Fruit fly (Drosophila melanogaster) whole organism, prepupa: Measurements from ENCODE around the gene papi.
A peak's percentile ranks its signal among the peaks of the same experiment; 100 is the strongest.

Experiments
- Blimp-1 ChIP-seq: fragments of 200-800 bp; sonication (Bioruptor generic); optimal IDR thresholded peaks from 3 replicates; lab custom pipeline; 2017; ENCODE audit warnings: missing biosample characterization, missing genetic modification characterization, mild to moderate bottlenecking, moderate library complexity, missing genetic modification reagents
- CG10631 ChIP-seq: fragments of 200-800 bp; sonication (Bioruptor generic); optimal IDR thresholded peaks from 2 replicates; lab custom pipeline; 2016; ENCODE audit warnings: missing biosample characterization, missing genetic modification characterization
- CG11294 ChIP-seq: fragments of 200-800 bp; sonication (Bioruptor generic); IDR thresholded peaks from 2 replicates; pipeline ENCODE4 v1.3.6; 2022; ENCODE audit warnings: missing biosample characterization, missing genetic modification characterization
- CG11762 ChIP-seq: fragments of 200-800 bp; sonication (Bioruptor generic); optimal IDR thresholded peaks from 3 replicates; lab custom pipeline; 2016; ENCODE audit warnings: missing biosample characterization, missing genetic modification characterization; ENCODE audit not compliant: insufficient read depth
- CG15336 ChIP-seq: fragments of 200-800 bp; sonication (Bioruptor generic); IDR thresholded peaks from 2 replicates; pipeline ENCODE4 v1.3.6; 2022; ENCODE audit warnings: missing biosample characterization, missing genetic modification characterization
- CG1621 ChIP-seq: fragments of 200-800 bp; sonication (Bioruptor generic); optimal IDR thresholded peaks from 3 replicates; lab custom pipeline; 2018; ENCODE audit warnings: missing biosample characterization, mild to moderate bottlenecking, missing genetic modification characterization
- CG16779 ChIP-seq: fragments of 200-800 bp; sonication (Bioruptor generic); optimal IDR thresholded peaks from 3 replicates; lab custom pipeline; 2017; ENCODE audit warnings: missing biosample characterization, mild to moderate bottlenecking, missing genetic modification characterization
- CG3032 ChIP-seq: fragments of 200-800 bp; optimal IDR thresholded peaks from 2 replicates; lab custom pipeline; 2019; ENCODE audit warnings: missing biosample characterization, mild to moderate bottlenecking, missing genetic modification characterization, moderate library complexity
- CG31627 ChIP-seq: fragments of 200-800 bp; sonication (Bioruptor generic); optimal IDR thresholded peaks from 3 replicates; lab custom pipeline; 2016; ENCODE audit warnings: missing biosample characterization, missing genetic modification characterization
- CG32006 ChIP-seq: fragments of 200-800 bp; sonication (Bioruptor generic); optimal IDR thresholded peaks from 3 replicates; lab custom pipeline; 2017; ENCODE audit warnings: missing biosample characterization, mild to moderate bottlenecking, missing genetic modification characterization
- CG34406 ChIP-seq: fragments of 200-800 bp; sonication (Bioruptor generic); optimal IDR thresholded peaks from 3 replicates; lab custom pipeline; 2016; ENCODE audit warnings: missing biosample characterization, missing genetic modification characterization
- CG4318 ChIP-seq: fragments of 200-800 bp; sonication (Bioruptor generic); optimal IDR thresholded peaks from 3 replicates; lab custom pipeline; 2017; ENCODE audit warnings: missing biosample characterization, mild to moderate bottlenecking, missing genetic modification characterization
- CG6163 ChIP-seq: fragments of 200-800 bp; sonication (Bioruptor generic); IDR thresholded peaks from 3 replicates; pipeline ENCODE4 v1.3.6; 2022; ENCODE audit warnings: missing biosample characterization, missing genetic modification characterization
- CG6276 ChIP-seq: fragments of 200-800 bp; sonication (Bioruptor generic); optimal IDR thresholded peaks from 2 replicates; lab custom pipeline; 2017; ENCODE audit warnings: missing biosample characterization, mild to moderate bottlenecking, missing genetic modification characterization
- CG6792 ChIP-seq: fragments of 200-800 bp; sonication (Bioruptor generic); optimal IDR thresholded peaks from 3 replicates; lab custom pipeline; 2016; ENCODE audit warnings: missing biosample characterization, missing genetic modification characterization
- CG6808 ChIP-seq: fragments of 200-800 bp; sonication (Bioruptor generic); optimal IDR thresholded peaks from 3 replicates; lab custom pipeline; 2017; ENCODE audit warnings: missing biosample characterization, missing genetic modification characterization, mild to moderate bottlenecking, moderate library complexity, missing genetic modification reagents
- CG6854 ChIP-seq: fragments of 200-800 bp; sonication (Bioruptor generic); optimal IDR thresholded peaks from 2 replicates; lab custom pipeline; 2017; ENCODE audit warnings: missing biosample characterization, mild to moderate bottlenecking, missing genetic modification characterization
- CG8119 ChIP-seq: fragments of 200-800 bp; sonication (Bioruptor generic); IDR thresholded peaks from 3 replicates; pipeline ENCODE4 v1.3.6; 2022; ENCODE audit warnings: missing biosample characterization, missing genetic modification characterization
- CG8632 ChIP-seq: fragments of 200-800 bp; sonication (Bioruptor generic); optimal IDR thresholded peaks from 3 replicates; lab custom pipeline; 2016; ENCODE audit warnings: missing biosample characterization, missing genetic modification characterization
- CG9139 ChIP-seq: fragments of 200-800 bp; sonication (Bioruptor generic); optimal IDR thresholded peaks from 3 replicates; lab custom pipeline; 2017; ENCODE audit warnings: missing biosample characterization, mild to moderate bottlenecking, missing genetic modification characterization
- Eip75B ChIP-seq: fragments of 200-800 bp; sonication (Bioruptor generic); optimal IDR thresholded peaks from 3 replicates; lab custom pipeline; 2016; ENCODE audit warnings: missing biosample characterization, missing genetic modification characterization
- Eip78C ChIP-seq: fragments of 200-800 bp; sonication (Bioruptor generic); peaks from one replicate; lab custom pipeline; 2016; ENCODE audit warnings: missing biosample characterization, missing genetic modification characterization
- Eip93F ChIP-seq: fragments of 200-800 bp; sonication (Bioruptor generic); optimal IDR thresholded peaks from 2 replicates; lab custom pipeline; 2016; ENCODE audit warnings: missing biosample characterization, mild to moderate bottlenecking, missing genetic modification characterization
- Ets21C ChIP-seq: fragments of 200-800 bp; sonication (Bioruptor generic); optimal IDR thresholded peaks from 3 replicates; lab custom pipeline; 2016; ENCODE audit warnings: missing biosample characterization, missing genetic modification characterization
- Gug ChIP-seq: fragments of 200-800 bp; sonication (Bioruptor generic); IDR thresholded peaks from 2 replicates; pipeline ENCODE4 v1.3.6; 2022; ENCODE audit warnings: missing biosample characterization, missing genetic modification characterization
- Hr38 ChIP-seq: sonication (Bioruptor generic); optimal IDR thresholded peaks from 2 replicates; lab custom pipeline; 2016; ENCODE audit warnings: missing biosample characterization, missing genetic modification characterization
- Hr39 ChIP-seq: fragments of 200-800 bp; sonication (Bioruptor generic); optimal IDR thresholded peaks from 2 replicates; lab custom pipeline; 2016; ENCODE audit warnings: missing biosample characterization, missing genetic modification characterization
- Hr4 ChIP-seq: fragments of 200-800 bp; sonication (Bioruptor generic); optimal IDR thresholded peaks from 3 replicates; lab custom pipeline; 2016; ENCODE audit warnings: missing biosample characterization, missing genetic modification characterization
- Met ChIP-seq: fragments of 200-800 bp; sonication (Bioruptor generic); optimal IDR thresholded peaks from 3 replicates; lab custom pipeline; 2016; ENCODE audit warnings: missing biosample characterization, missing genetic modification characterization
- OdsH ChIP-seq: fragments of 200-800 bp; sonication (Bioruptor generic); optimal IDR thresholded peaks from 3 replicates; lab custom pipeline; 2016; ENCODE audit warnings: missing biosample characterization, missing genetic modification characterization
- Sox102F ChIP-seq: fragments of 200-800 bp; sonication (Bioruptor generic); optimal IDR thresholded peaks from 2 replicates; lab custom pipeline; 2016; ENCODE audit warnings: missing biosample characterization, mild to moderate bottlenecking, missing genetic modification characterization
- Sox14 ChIP-seq: fragments of 200-800 bp; sonication (Bioruptor generic); optimal IDR thresholded peaks from 3 replicates; lab custom pipeline; 2016; ENCODE audit warnings: missing biosample characterization, missing genetic modification characterization
- Sox15 ChIP-seq: fragments of 200-800 bp; sonication (Bioruptor generic); optimal IDR thresholded peaks from 3 replicates; lab custom pipeline; 2016; ENCODE audit warnings: missing biosample characterization, missing genetic modification characterization
- achi ChIP-seq: fragments of 200-800 bp; sonication (Bioruptor generic); optimal IDR thresholded peaks from 3 replicates; lab custom pipeline; 2016; ENCODE audit warnings: missing biosample characterization, missing genetic modification characterization
- acj6 ChIP-seq: fragments of 200-800 bp; sonication (Bioruptor generic); optimal IDR thresholded peaks from 3 replicates; lab custom pipeline; 2016; ENCODE audit warnings: missing biosample characterization, missing genetic modification characterization
- dac ChIP-seq: fragments of 200-800 bp; sonication (Bioruptor generic); optimal IDR thresholded peaks from 2 replicates; lab custom pipeline; 2017; ENCODE audit warnings: missing biosample characterization, mild to moderate bottlenecking, missing genetic modification characterization
- dsx ChIP-seq: fragments of 200-800 bp; optimal IDR thresholded peaks from 3 replicates; lab custom pipeline; 2019; ENCODE audit warnings: missing biosample characterization, mild to moderate bottlenecking, missing genetic modification characterization, moderate library complexity; ENCODE audit not compliant: poor library complexity, severe bottlenecking
- esn ChIP-seq: fragments of 200-800 bp; sonication (Bioruptor generic); optimal IDR thresholded peaks from 2 replicates; lab custom pipeline; 2016; ENCODE audit warnings: missing biosample characterization, mild to moderate bottlenecking, missing genetic modification characterization, moderate library complexity
- fd59A ChIP-seq: fragments of 200-800 bp; sonication (Bioruptor generic); optimal IDR thresholded peaks from 2 replicates; lab custom pipeline; 2017; ENCODE audit warnings: missing biosample characterization, mild to moderate bottlenecking, missing genetic modification characterization, missing genetic modification reagents
- fd85E ChIP-seq: fragments of 200-800 bp; sonication (Bioruptor generic); optimal IDR thresholded peaks from 3 replicates; lab custom pipeline; 2016; ENCODE audit warnings: missing biosample characterization, missing genetic modification characterization
- lz ChIP-seq: fragments of 200-800 bp; sonication (Bioruptor generic); optimal IDR thresholded peaks from 3 replicates; lab custom pipeline; 2016; ENCODE audit warnings: missing biosample characterization, missing genetic modification characterization
- net ChIP-seq: fragments of 200-800 bp; sonication (Bioruptor generic); optimal IDR thresholded peaks from 3 replicates; lab custom pipeline; 2016; ENCODE audit warnings: missing biosample characterization, missing genetic modification characterization
- pdm3 ChIP-seq: fragments of 200-800 bp; sonication (Bioruptor generic); optimal IDR thresholded peaks from 3 replicates; lab custom pipeline; 2016; ENCODE audit warnings: missing biosample characterization, missing genetic modification characterization
- spab ChIP-seq: fragments of 200-800 bp; sonication (Bioruptor generic); optimal IDR thresholded peaks from 2 replicates; lab custom pipeline; 2017; ENCODE audit warnings: missing biosample characterization, mild to moderate bottlenecking, missing genetic modification characterization, missing genetic modification reagents
- ss ChIP-seq, 2 experiments: fragments of 200-800 bp; sonication (Bioruptor generic); optimal IDR thresholded peaks; 2 replicates in 1 of 2; 3 replicates in 1 of 2; lab custom pipeline; 2017 to 2018; ENCODE audit warnings: mild to moderate bottlenecking in 2 of 2, missing biosample characterization in 2 of 2, missing genetic modification characterization in 2 of 2, moderate library complexity in 1 of 2
- svp ChIP-seq: fragments of 200-800 bp; sonication (Bioruptor generic); peaks from one replicate; lab custom pipeline; 2016; ENCODE audit warnings: missing biosample characterization, missing genetic modification characterization
- topi ChIP-seq: fragments of 200-800 bp; sonication (Bioruptor generic); optimal IDR thresholded peaks from 3 replicates; lab custom pipeline; 2016; ENCODE audit warnings: missing biosample characterization, missing genetic modification characterization
- vri ChIP-seq: fragments of 200-800 bp; sonication (Bioruptor generic); optimal IDR thresholded peaks from 3 replicates; lab custom pipeline; 2016; ENCODE audit warnings: missing biosample characterization, mild to moderate bottlenecking, missing genetic modification characterization

The papi gene

DNA sequence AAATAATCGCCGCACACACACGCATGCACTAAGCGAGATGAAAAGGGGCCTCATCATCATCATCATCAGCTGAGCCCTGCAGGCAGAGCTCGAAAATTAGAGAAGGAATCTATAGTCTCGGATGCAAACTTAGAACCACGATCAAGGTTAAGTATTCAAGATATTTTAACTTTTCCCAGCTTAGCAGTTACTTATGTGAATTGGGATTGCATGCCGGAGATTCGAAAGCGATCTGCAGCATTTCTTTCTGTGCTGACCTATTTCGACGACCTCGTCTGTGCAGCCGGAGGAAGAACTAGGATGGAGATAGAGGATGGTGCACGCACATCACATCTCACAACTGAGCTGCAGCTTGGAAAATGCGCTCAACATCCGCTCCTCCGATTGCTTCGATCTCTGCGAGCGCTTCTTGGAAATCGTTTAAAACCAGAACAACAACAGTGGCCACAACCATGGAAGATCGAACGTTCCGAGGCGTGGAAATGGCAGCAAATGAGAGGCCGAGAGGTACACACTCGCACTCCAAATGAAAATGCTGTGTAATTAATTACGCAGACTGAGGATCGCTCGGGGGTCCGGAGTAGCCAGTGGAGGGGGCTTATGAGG lies 37.7 kb upstream of the papi start (continued):
- TF ChIP-seq topi (GFP tag; lab: Kevin White, UChicago): no peak
- no peak for TF ChIP-seq Sox15 (GFP tag; lab: Kevin White, UChicago)
- peak; percentile 7 for TF ChIP-seq dac (GFP tag; lab: Kevin White, UChicago)
- TF ChIP-seq esn: no peak
- peak; percentile 61 to 86 for TF ChIP-seq ss (GFP tag; optimal IDR thresholded peaks at IDR 0.05; lab: Kevin White, UChicago)
- TF ChIP-seq CG9139 (GFP tag; lab: Kevin White, UChicago): no peak
- TF ChIP-seq CG1621 (tag; lab: Kevin White, UChicago): peak; percentile 83
- TF ChIP-seq pdm3: peak; percentile 58
- TF ChIP-seq CG15336 (GFP tag; lab: Robert Waterston, UW): peak; percentile 66
- TF ChIP-seq Gug (GFP tag; lab: Robert Waterston, UW): peak; percentile 17; the same call in 1 of the 2 replicates
- peak; percentile 80 for TF ChIP-seq Sox14
- TF ChIP-seq Sox102F (GFP tag; lab: Kevin White, UChicago): no peak
- no peak for TF ChIP-seq CG31627 (GFP tag; lab: Kevin White, UChicago)
- TF ChIP-seq fd85E (GFP tag; lab: Kevin White, UChicago): no peak

DNA sequence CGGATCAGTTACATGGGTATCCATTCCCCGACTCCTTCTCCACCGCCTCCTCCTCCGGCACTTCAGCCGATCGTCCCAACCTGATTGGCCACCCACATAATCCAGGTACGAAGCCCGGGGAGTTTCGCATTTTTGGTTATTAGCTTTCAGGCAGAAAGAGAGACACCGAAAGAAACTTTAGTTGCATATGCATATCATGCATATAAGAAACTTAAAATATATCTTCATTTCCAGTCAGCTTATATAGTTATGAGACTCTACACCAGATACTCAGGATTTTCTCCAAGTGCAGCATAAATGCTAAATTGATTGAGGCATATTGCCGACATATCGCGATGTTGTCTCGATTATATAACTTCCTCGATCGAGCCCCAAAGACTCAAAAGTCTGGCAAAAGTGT lies 36.4 kb upstream of the papi start:
- TF ChIP-seq CG6792 (no peak), CG16779 (tag; lab: Kevin White, UChicago) (no peak), vri (GFP tag; lab: Kevin White, UChicago) (no peak), Hr39 (GFP tag; lab: Kevin White, UChicago) (peak; percentile 34), lz (GFP tag; lab: Kevin White, UChicago) (no peak), pdm3 (peak; percentile 42), esn (no peak), spab (GFP tag; lab: Kevin White, UChicago) (no peak), Blimp-1 (GFP tag; lab: Kevin White, UChicago) (no peak), topi (GFP tag; lab: Kevin White, UChicago) (no peak), CG6163 (GFP tag; lab: Robert Waterston, UW) (0 out of 3 replicates have a peak, but pooled peaks have one; percentile 19), ss (GFP tag; optimal IDR thresholded peaks at IDR 0.05; lab: Kevin White, UChicago) (no peak), Ets21C (peak; percentile 4), CG10631 (no peak), acj6 (no peak), CG11762 (no peak), Eip93F (no peak), Hr4 (GFP tag; lab: Kevin White, UChicago) (peak; percentile 32), net (GFP tag; lab: Kevin White, UChicago) (no peak), Sox14 (no peak), CG32006 (GFP tag; lab: Kevin White, UChicago) (no peak), CG3032 (tag; lab: Kevin White, UChicago) (no peak), CG6276 (peak; percentile 30), Sox15 (GFP tag; lab: Kevin White, UChicago) (no peak), Eip78C (GFP tag; lab: Kevin White, UChicago) (peak; percentile 64), CG6808 (GFP tag; lab: Kevin White, UChicago) (no peak), Met (GFP tag; lab: Kevin White, UChicago) (no peak), Hr38 (GFP tag; lab: Kevin White, UChicago) (peak; percentile 25), Sox102F (GFP tag; lab: Kevin White, UChicago) (peak; percentile 11), Eip75B (GFP tag; lab: Kevin White, UChicago) (no peak), CG4318 (GFP tag; lab: Kevin White, UChicago) (peak; percentile 41), CG6854 (GFP tag; lab: Kevin White, UChicago) (no peak), svp (no peak), CG9139 (GFP tag; lab: Kevin White, UChicago) (no peak), CG34406 (GFP tag; lab: Kevin White, UChicago) (no peak), CG15336 (GFP tag; lab: Robert Waterston, UW) (peak; percentile 59), CG8119 (GFP tag; lab: Robert Waterston, UW) (peak; percentile 28; the same call in 1 of the 3 replicates), dsx (GFP tag; lab: Kevin White, UChicago) (no peak), CG8632 (GFP tag; lab: Kevin White, UChicago) (no peak), OdsH (no peak), CG11294 (GFP tag; lab: Robert Waterston, UW) (peak; percentile 50; the same call in 1 of the 2 replicates), achi (GFP tag; lab: Kevin White, UChicago) (no peak), fd59A (GFP tag; lab: Kevin White, UChicago) (no peak)
